Worm (Caenorhabditis elegans): Measurements from ENCODE around the gene Y32G9A.3.
A peak's percentile ranks its signal among the peaks of the same experiment; 100 is the strongest.

Y32G9A.3 gene

ce11 chrV:1871768-1872296 lies 39.4 kb upstream of the Y32G9A.3 start, which contains the start of the genes T10B5.4 and cct-7 (continued):
- no peak for TF ChIP-seq ama-1 (optimal IDR thresholded peaks at IDR 0.05)
- no peak for TF ChIP-seq ama-1 (GFP tag; optimal IDR thresholded peaks at IDR 0.05)
- TF ChIP-seq hlh-12 (tag; optimal IDR thresholded peaks at IDR 0.05) = no peak
- peak; percentile 1 for TF ChIP-seq nhr-90 (tag; optimal IDR thresholded peaks at IDR 0.05)
- TF ChIP-seq tbx-9 (tag; optimal IDR thresholded peaks at IDR 0.05; ENCODE audit: borderline replicate concordance) = no peak
- TF ChIP-seq nfyb-1 (GFP tag; IDR thresholded peaks at IDR 0.05) = 0 out of 2 replicates have a peak, but pooled peaks have one; percentile 21
- no peak for TF ChIP-seq F57A8.1 (GFP tag; optimal IDR thresholded peaks at IDR 0.05)
- TF ChIP-seq hrde-1 (tag; optimal IDR thresholded peaks at IDR 0.05; ENCODE audit: borderline replicate concordance) = peak; percentile 26
- TF ChIP-seq snpc-1.1 (tag; optimal IDR thresholded peaks at IDR 0.05; ENCODE audit: insufficient read depth) = no peak
- peak; percentile 98 for TF ChIP-seq attf-5 (GFP tag; optimal IDR thresholded peaks at IDR 0.05)
- TF ChIP-seq ztf-22 (GFP tag; optimal IDR thresholded peaks at IDR 0.05) = no peak
- TF ChIP-seq F22D6.2 (tag; optimal IDR thresholded peaks at IDR 0.05) = no peak
- TF ChIP-seq B0336.3 (GFP tag; IDR thresholded peaks at IDR 0.05) = peak; percentile 86
- peak; percentile 70 for TF ChIP-seq nhr-80 (tag; optimal IDR thresholded peaks at IDR 0.05)
- TF ChIP-seq nfya-1 (tag; optimal IDR thresholded peaks at IDR 0.05; ENCODE audit: borderline replicate concordance, insufficient read depth) = no peak
- no peak for TF ChIP-seq snpc-1.3 (tag; optimal IDR thresholded peaks at IDR 0.05; ENCODE audit: insufficient read depth)
- peak; percentile 73 for TF ChIP-seq F49E8.2 (tag; optimal IDR thresholded peaks at IDR 0.05; ENCODE audit: insufficient read depth)
- TF ChIP-seq hlh-26 (GFP tag; conservative IDR thresholded peaks at IDR 0.05) = no peak
- TF ChIP-seq dpl-1 (GFP tag; optimal IDR thresholded peaks at IDR 0.05) = peak; percentile 62
- TF ChIP-seq efl-1 (GFP tag; optimal IDR thresholded peaks at IDR 0.05) = peak; percentile 53
- TF ChIP-seq B0019.2 (GFP tag; conservative IDR thresholded peaks at IDR 0.05) = peak; percentile 75
- peak; percentile 59 for TF ChIP-seq snpc-4 (GFP tag; optimal IDR thresholded peaks at IDR 0.05)
- peak; percentile 60 to 75 (median 65) for TF ChIP-seq snpc-4 (tag; optimal IDR thresholded peaks at IDR 0.05)
- peak; percentile 42 to 66 for TF ChIP-seq let-607 (tag; optimal IDR thresholded peaks at IDR 0.05)
- no peak for TF ChIP-seq F55B11.4 (tag; optimal IDR thresholded peaks at IDR 0.05; ENCODE audit: borderline replicate concordance, insufficient read depth)
- TF ChIP-seq K11D2.4 (GFP tag; IDR thresholded peaks at IDR 0.05) = peak; percentile 75; the same call in 1 of the 2 replicates
- TF ChIP-seq Y67H2A.10 (GFP tag; conservative IDR thresholded peaks at IDR 0.05) = peak; percentile 83
- peak; percentile 99 for TF ChIP-seq madf-3 (GFP tag; IDR thresholded peaks at IDR 0.05)
- TF ChIP-seq mcd-1 (GFP tag; IDR thresholded peaks at IDR 0.05) = peak; percentile 97
- peak; percentile 69; the same call in 1 of the 2 replicates for TF ChIP-seq lin-26 (GFP tag; IDR thresholded peaks at IDR 0.05)
- peak in 2 of 3 experiments; percentile 45 to 52 for TF ChIP-seq lin-35 (GFP tag; optimal IDR thresholded peaks at IDR 0.05)
- no peak; the same call in 1 of the 2 replicates for TF ChIP-seq attf-6 (GFP tag; IDR thresholded peaks at IDR 0.05)
- no peak for TF ChIP-seq cebp-2 (GFP tag; IDR thresholded peaks at IDR 0.05)
- no peak for TF ChIP-seq ets-4 (GFP tag; optimal IDR thresholded peaks at IDR 0.05)
- 0 out of 2 replicates have a peak, but pooled peaks have one; percentile 25 for TF ChIP-seq lir-1 (GFP tag; conservative IDR thresholded peaks at IDR 0.05)
- TF ChIP-seq ztf-6 (GFP tag; IDR thresholded peaks at IDR 0.05) = 0 out of 2 replicates have a peak, but pooled peaks have one; percentile 33
- no peak for TF ChIP-seq mxl-1 (tag; optimal IDR thresholded peaks at IDR 0.05)
- peak; percentile 62 for TF ChIP-seq akir-1 (GFP tag; optimal IDR thresholded peaks at IDR 0.05)
- TF ChIP-seq egl-18 (GFP tag; IDR thresholded peaks at IDR 0.05) = no peak
- no peak for TF ChIP-seq nhr-27 (tag; optimal IDR thresholded peaks at IDR 0.05)
- no peak for TF ChIP-seq ceh-40 (GFP tag; IDR thresholded peaks at IDR 0.05)
- TF ChIP-seq madf-8 (GFP tag; conservative IDR thresholded peaks at IDR 0.05) = no peak
- peak; percentile 93 for TF ChIP-seq zfh-2 (GFP tag; conservative IDR thresholded peaks at IDR 0.05)
- peak; percentile 47; the same call in 1 of the 2 replicates for TF ChIP-seq let-526 (GFP tag; IDR thresholded peaks at IDR 0.05)
- peak; percentile 56 for TF ChIP-seq F23B12.7 (tag; optimal IDR thresholded peaks at IDR 0.05; ENCODE audit: insufficient read depth)
- TF ChIP-seq sea-2 (GFP tag; IDR thresholded peaks at IDR 0.05) = no peak
- peak; percentile 90 for TF ChIP-seq athp-1 (tag; optimal IDR thresholded peaks at IDR 0.05)

Data from whole organism, young adult.